Worm (Caenorhabditis elegans): ENCODE measurements around the gene C34C6.9.

- TF ChIP-seq ceh-6 (GFP tag; optimal IDR thresholded peaks at IDR 0.05): no peak
- TF ChIP-seq nfya-1 (tag; optimal IDR thresholded peaks at IDR 0.05): no peak
- no peak for TF ChIP-seq ceh-18 (tag; optimal IDR thresholded peaks at IDR 0.05)
- TF ChIP-seq F13H6.1 (tag; optimal IDR thresholded peaks at IDR 0.05): no peak
- TF ChIP-seq pha-4 (tag; optimal IDR thresholded peaks at IDR 0.05): no peak
- no peak for TF ChIP-seq dmd-4 (tag; optimal IDR thresholded peaks at IDR 0.05; ENCODE audit: borderline replicate concordance)
- TF ChIP-seq lim-6 (tag; optimal IDR thresholded peaks at IDR 0.05): no peak
- TF ChIP-seq hlh-30 (tag; optimal IDR thresholded peaks at IDR 0.05; ENCODE audit: insufficient read depth): no peak
- no peak for TF ChIP-seq fkh-6 (tag; optimal IDR thresholded peaks at IDR 0.05)
- no peak for TF ChIP-seq ama-1 (optimal IDR thresholded peaks at IDR 0.05)
These were observed 13.1 kb downstream of the C34C6.9 start, which contains the start of gene chdh-1 for ce11 chrII:8698828-8699227.

Data from whole organism, late embryonic.